Worm (Caenorhabditis elegans): ENCODE results near the gene arcp-1.

DNA sequence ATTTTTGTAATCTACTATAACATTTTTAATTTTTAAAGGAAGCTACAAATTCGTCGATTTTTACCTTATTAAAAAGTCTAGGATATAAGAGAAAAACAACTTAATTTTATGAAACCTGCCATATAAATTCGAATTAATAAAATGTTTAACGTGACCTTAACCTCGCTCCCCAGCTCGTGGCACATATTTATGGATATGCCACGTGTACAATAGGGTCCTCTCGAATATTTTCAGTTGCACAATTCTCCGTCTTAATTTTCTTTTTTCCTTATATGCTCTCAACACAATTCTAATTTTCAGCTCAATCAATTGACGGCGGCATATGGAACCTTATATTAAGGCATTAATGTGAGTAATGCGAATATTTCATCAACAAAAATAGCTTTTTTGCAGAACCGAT, 22.9 kb downstream of the arcp-1 start, which contains the start of gene F34D10.4:
- TF ChIP-seq snpc-4 (tag; optimal IDR thresholded peaks at IDR 0.05): no peak
- no peak for TF ChIP-seq ces-1 (GFP tag; optimal IDR thresholded peaks at IDR 0.05)
- no peak for TF ChIP-seq ztf-11 (tag; optimal IDR thresholded peaks at IDR 0.05)
- TF ChIP-seq nhr-76 (tag; optimal IDR thresholded peaks at IDR 0.05): no peak
- no peak for TF ChIP-seq zip-8 (tag; optimal IDR thresholded peaks at IDR 0.05)
- no peak for TF ChIP-seq blmp-1 (tag; optimal IDR thresholded peaks at IDR 0.05)
- no peak for TF ChIP-seq mab-5 (tag; optimal IDR thresholded peaks at IDR 0.05)
- TF ChIP-seq lsy-2 (tag; optimal IDR thresholded peaks at IDR 0.05): no peak
- TF ChIP-seq lin-32 (GFP tag; optimal IDR thresholded peaks at IDR 0.05): no peak
- TF ChIP-seq elt-1 (tag; optimal IDR thresholded peaks at IDR 0.05; ENCODE audit: borderline replicate concordance, insufficient read depth): no peak
- no peak for TF ChIP-seq pha-4 (tag; optimal IDR thresholded peaks at IDR 0.05)

All from whole organism, mixed stage, embryonic.